Fruit fly (Drosophila melanogaster) whole organism, wandering third instar larva: ENCODE data around the gene CG6325.

ENCODE experiments used
- Abd-B ChIP-seq: fragments of >200 bp; optimal IDR thresholded peaks from 2 replicates; lab custom pipeline; 2017; ENCODE audit warnings: missing biosample characterization, missing genetic modification characterization
- CrebA ChIP-seq: fragments of 200-800 bp; sonication (Bioruptor generic); optimal IDR thresholded peaks from 2 replicates; lab custom pipeline; 2016; ENCODE audit warnings: missing biosample characterization, mild to moderate bottlenecking, missing genetic modification characterization, borderline replicate concordance
- GATAd ChIP-seq: sonication (Bioruptor generic); optimal IDR thresholded peaks from 2 replicates; lab custom pipeline; 2016; ENCODE audit warnings: missing biosample characterization, missing genetic modification characterization
- Hnf4 ChIP-seq: fragments of 200-800 bp; sonication (Bioruptor generic); optimal IDR thresholded peaks from 2 replicates; lab custom pipeline; 2016; ENCODE audit warnings: missing biosample characterization, mild to moderate bottlenecking, missing genetic modification characterization
- Hr78 ChIP-seq: fragments of >200 bp; optimal IDR thresholded peaks from 2 replicates; lab custom pipeline; 2017; ENCODE audit warnings: missing biosample characterization, missing genetic modification characterization
- Myc ChIP-seq: fragments of >200 bp; optimal IDR thresholded peaks from 2 replicates; lab custom pipeline; 2017
- br ChIP-seq: fragments of 200-800 bp; sonication (Bioruptor generic); optimal IDR thresholded peaks from 2 replicates; lab custom pipeline; 2016; ENCODE audit warnings: missing biosample characterization, missing genetic modification characterization
- dl ChIP-seq, 2 experiments: fragments of 175-275, 200-275 bp in 1 of 2; fragments of 200-275 bp in 1 of 2; sonication (Bioruptor generic); optimal IDR thresholded peaks; lab custom pipeline; 2018; ENCODE audit warnings: mild to moderate bottlenecking in 2 of 2, missing biosample characterization in 2 of 2, missing genetic modification characterization in 2 of 2, moderate library complexity in 2 of 2; ENCODE audit not compliant: partially characterized antibody in 2 of 2, insufficient read depth in 1 of 2

- no peak for TF ChIP-seq Hr78
- no peak for TF ChIP-seq Myc (lab: Kevin White, UChicago)
- TF ChIP-seq GATAd (GFP tag; lab: Kevin White, UChicago): no peak
- peak; percentile 53 for TF ChIP-seq CrebA
- no peak for TF ChIP-seq dl (GFP tag; optimal IDR thresholded peaks at IDR 0.05; lab: Kevin White, UChicago; ENCODE audit: insufficient read depth in 1 of 2, partially characterized antibody in 2 of 2)
- TF ChIP-seq Hnf4: no peak
- no peak for TF ChIP-seq br (GFP tag; lab: Kevin White, UChicago)
- TF ChIP-seq Abd-B: no peak
Observed at dm6 chr3R:10434489-10434888, 27.4 kb upstream of the CG6325 start, which contains the start of gene Cyp12e1.
